Fruit fly (Drosophila melanogaster) whole organism: ENCODE results near the gene sordd2.

Source experiments
- CG8478 ChIP-seq: fragments of >200 bp; optimal IDR thresholded peaks from 2 replicates; lab custom pipeline; 2018; ENCODE audit warnings: inconsistent platforms
- Dll ChIP-seq: fragments of >200 bp; optimal IDR thresholded peaks from 2 replicates; lab custom pipeline; 2017
- EcR ChIP-seq, 2 experiments: fragments of >200 bp; optimal IDR thresholded peaks; 2 replicates each; lab custom pipeline; 2017; ENCODE audit warnings: missing biosample characterization in 2 of 2, missing genetic modification characterization in 2 of 2, missing genetic modification reagents in 2 of 2
- pan ChIP-seq: fragments of >200 bp; optimal IDR thresholded peaks from 2 replicates; lab custom pipeline; 2017
- psq ChIP-seq: fragments of >200 bp; optimal IDR thresholded peaks from 2 replicates; lab custom pipeline; 2017
- usp ChIP-seq: fragments of >200 bp; optimal IDR thresholded peaks from 2 replicates; lab custom pipeline; 2017; ENCODE audit warnings: missing biosample characterization, missing genetic modification characterization, mixed read lengths

sordd2 gene

dm6 chrX:15816905-15817304, 17.9 kb upstream of the sordd2 start:
- TF ChIP-seq EcR (GFP tag; optimal IDR thresholded peaks at IDR 0.05; lab: Kevin White, UChicago) (no peak), pan (lab: Kevin White, UChicago) (no peak), psq (lab: Kevin White, UChicago) (no peak), usp (no peak), Dll (lab: Kevin White, UChicago) (no peak), CG8478 (no peak)

DNA sequence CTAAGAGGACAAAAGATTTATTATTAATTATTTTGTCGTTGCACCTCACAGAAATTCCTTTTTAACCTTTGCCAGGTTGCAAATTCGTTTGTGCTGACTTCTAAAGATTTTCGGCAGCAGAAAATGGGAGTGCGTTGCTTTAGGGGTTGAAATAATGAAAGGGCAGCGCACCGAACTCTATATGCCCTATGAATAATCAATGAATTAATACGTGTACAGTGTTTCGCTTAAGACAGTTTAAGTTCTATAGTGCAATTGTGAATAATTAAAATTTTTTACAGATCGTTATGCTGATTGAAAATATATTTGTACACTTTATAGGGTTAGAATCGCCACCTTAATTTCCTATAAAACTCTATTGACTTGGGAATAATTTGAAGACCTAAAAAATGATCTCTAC, 17.2 kb upstream of the sordd2 start:
- no peak for TF ChIP-seq usp
- no peak for TF ChIP-seq EcR (GFP tag; optimal IDR thresholded peaks at IDR 0.05; lab: Kevin White, UChicago)
- TF ChIP-seq Dll (lab: Kevin White, UChicago), result no peak
- TF ChIP-seq pan (lab: Kevin White, UChicago), result no peak
- no peak for TF ChIP-seq psq (lab: Kevin White, UChicago)
- TF ChIP-seq CG8478, result no peak

DNA sequence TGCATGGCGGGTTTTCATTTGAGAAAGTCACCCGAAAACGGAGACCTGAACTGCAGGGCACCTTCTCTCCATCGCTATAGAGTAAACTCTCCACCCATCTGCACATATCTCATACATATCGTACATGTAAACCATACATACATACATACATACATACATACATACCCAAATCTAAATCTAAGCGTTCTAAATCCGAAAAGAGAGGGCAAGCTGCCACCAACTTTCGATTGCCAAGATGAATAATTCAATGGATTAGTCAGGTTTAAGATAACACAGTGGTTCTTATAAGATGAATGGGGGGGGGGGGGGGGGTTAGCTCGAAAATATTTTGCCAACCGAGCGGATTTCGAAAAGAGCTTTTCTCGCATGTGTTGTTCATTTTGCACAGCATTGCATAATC, 15.5 kb upstream of the sordd2 start:
- TF ChIP-seq CG8478 (no peak), usp (no peak), pan (lab: Kevin White, UChicago) (no peak), EcR (GFP tag; optimal IDR thresholded peaks at IDR 0.05; lab: Kevin White, UChicago) (no peak), Dll (lab: Kevin White, UChicago) (no peak), psq (lab: Kevin White, UChicago) (no peak)

DNA sequence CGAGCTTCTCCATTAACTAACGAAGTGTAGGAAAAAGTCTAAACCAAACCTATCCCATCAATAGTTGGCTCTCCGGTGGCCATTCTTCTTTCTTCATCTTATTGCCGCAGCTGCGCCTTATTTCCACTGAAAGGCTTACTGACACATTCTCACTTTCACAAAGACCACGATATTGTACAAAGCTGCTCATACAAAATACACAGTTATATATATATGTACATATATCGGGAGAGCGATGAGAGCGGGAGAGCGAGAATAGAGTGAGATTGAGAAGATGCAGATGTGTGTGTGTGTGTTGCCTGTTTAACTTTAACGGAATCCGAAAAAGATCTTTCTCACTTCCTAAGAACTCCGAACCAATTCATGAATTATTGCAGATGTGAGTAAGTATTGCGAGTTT, 14.3 kb upstream of the sordd2 start:
- TF ChIP-seq usp (no peak), CG8478 (no peak), Dll (lab: Kevin White, UChicago) (no peak), psq (lab: Kevin White, UChicago) (no peak), pan (lab: Kevin White, UChicago) (no peak), EcR (GFP tag; optimal IDR thresholded peaks at IDR 0.05; lab: Kevin White, UChicago) (no peak)

dm6 chrX:15812615-15812995, 13.6 kb upstream of the sordd2 start:
- TF ChIP-seq usp (no peak), psq (lab: Kevin White, UChicago) (no peak)

dm6 chrX:15811666-15812614, 13.0 kb upstream of the sordd2 start:
- TF ChIP-seq EcR (GFP tag; optimal IDR thresholded peaks at IDR 0.05; lab: Kevin White, UChicago), result no peak
- no peak for TF ChIP-seq usp
- peak; percentile 42 for TF ChIP-seq CG8478

DNA sequence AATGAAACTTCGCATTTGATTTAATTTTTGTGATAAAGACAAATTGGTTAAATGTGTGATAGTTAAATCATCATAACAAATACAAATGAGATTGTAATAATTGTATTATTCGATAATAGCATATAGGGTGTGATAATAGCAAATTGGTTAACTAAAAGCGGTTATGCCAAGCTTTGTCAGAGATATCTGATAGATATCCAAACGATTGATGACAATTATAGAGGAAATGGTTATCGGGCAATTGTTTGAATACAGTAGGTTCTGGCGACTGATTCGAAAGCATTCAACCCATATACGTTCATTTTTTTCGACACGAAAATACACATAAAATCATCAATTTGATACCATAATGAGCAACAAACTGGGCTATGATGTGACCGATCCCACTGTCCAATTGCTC, 10.3 kb upstream of the sordd2 start, which contains the start of gene CG8509:
Gene CG8509, plus strand, starts transcription at position 301 of the 400 bp plus-strand sequence.
- TF ChIP-seq EcR (GFP tag; optimal IDR thresholded peaks at IDR 0.05; lab: Kevin White, UChicago) (no peak), Dll (lab: Kevin White, UChicago) (no peak), CG8478 (no peak), pan (lab: Kevin White, UChicago) (no peak), psq (lab: Kevin White, UChicago) (no peak), usp (no peak)

- no peak for TF ChIP-seq EcR (GFP tag; optimal IDR thresholded peaks at IDR 0.05; lab: Kevin White, UChicago)
Measured at dm6 chrX:15807915-15808314, 9.0 kb upstream of the sordd2 start.

DNA sequence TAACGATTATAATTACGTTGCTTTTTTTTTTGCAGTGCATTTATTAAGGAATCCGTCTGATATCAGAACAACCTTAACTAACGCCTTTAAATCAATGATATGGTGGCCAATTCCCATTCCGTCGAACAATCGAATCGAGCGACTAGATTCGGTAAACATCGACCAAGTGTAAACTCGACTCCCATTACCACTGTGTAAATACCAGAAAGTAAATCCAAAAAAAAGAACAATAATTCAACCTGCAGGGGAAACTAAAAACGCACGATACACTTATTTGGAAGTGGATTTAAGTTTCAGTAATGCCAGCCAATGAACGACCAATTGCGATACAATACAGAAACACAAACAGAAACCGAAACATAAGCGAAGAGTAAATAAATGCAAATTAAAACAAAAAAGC, 6.6 kb upstream of the sordd2 start:
- TF ChIP-seq Dll (lab: Kevin White, UChicago) (no peak), EcR (GFP tag; optimal IDR thresholded peaks at IDR 0.05; lab: Kevin White, UChicago) (no peak), CG8478 (no peak), usp (no peak), pan (lab: Kevin White, UChicago) (no peak), psq (lab: Kevin White, UChicago) (no peak)

DNA sequence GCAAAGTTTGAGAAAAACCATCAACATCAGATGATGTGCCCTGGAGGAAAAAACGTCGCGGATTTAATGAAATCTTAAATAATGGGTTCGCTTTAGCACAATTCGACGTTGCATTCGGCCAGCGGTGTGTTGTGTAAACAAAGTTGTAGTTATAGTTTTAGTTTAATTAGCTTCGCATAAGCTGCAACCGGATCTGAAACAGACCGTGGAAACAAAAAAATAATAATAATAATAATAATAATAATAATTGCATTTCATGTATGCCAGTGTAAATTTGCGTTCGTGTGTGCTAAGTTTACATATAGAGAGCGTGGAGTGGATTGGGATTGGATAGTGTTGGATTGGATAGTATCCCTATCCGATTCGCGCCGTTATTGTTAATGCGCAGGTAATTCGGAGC, 5.8 kb upstream of the sordd2 start:
- TF ChIP-seq CG8478 (no peak), psq (lab: Kevin White, UChicago) (no peak), Dll (lab: Kevin White, UChicago) (no peak), pan (lab: Kevin White, UChicago) (no peak)

DNA sequence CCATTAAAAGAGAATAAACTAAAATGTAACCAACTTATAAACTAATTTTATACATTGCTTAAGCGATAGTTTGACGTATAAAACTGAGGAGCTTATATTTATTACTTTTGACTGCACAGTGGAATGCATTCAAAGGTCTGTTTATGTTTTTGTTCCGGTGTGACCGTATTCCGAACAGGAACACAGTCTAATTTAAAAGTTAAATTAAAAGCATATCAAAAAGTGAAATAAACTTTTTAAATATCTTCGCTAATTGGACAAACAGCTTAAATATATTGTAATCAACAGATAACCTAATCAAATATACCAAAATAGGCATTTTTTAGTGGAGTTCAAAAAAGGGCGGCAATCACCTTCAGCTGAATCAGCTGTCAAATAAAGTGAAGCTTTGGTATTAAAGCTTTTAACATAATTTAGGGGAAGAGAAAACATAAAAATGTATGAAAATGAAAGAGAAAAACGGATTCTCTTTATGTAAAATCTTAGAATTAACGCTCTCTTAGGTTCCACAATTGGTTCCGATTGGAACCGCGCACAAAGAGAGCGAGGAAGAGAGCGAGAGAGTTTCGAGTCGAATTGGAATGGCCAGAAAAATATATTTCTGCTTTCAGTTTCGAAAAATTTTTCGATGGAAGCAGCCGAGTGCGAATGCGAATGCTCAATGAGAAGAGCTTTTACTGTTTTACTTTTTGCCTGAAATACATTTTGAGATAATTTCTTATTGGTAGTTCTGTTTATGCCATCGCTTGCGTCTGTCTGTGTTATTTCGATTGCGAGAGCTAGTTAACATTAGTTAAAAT, 5.0 kb upstream of the sordd2 start, which contains the start of the genes PGRP-LE and sd:
Gene PGRP-LE, minus strand, starts transcription at position 117 of the 800 bp plus-strand sequence.
Gene sd, plus strand, starts transcription at position 607 of the 800 bp plus-strand sequence.
- TF ChIP-seq usp (no peak), psq (lab: Kevin White, UChicago) (no peak), pan (lab: Kevin White, UChicago) (no peak), EcR (GFP tag; optimal IDR thresholded peaks at IDR 0.05; lab: Kevin White, UChicago) (no peak), CG8478 (no peak), Dll (lab: Kevin White, UChicago) (no peak)

dm6 chrX:15802880-15803650, 4.1 kb upstream of the sordd2 start:
- TF ChIP-seq pan (lab: Kevin White, UChicago) (no peak), Dll (lab: Kevin White, UChicago) (no peak), CG8478 (no peak), EcR (GFP tag; optimal IDR thresholded peaks at IDR 0.05; lab: Kevin White, UChicago) (no peak), psq (lab: Kevin White, UChicago) (no peak), usp (no peak)
